Worm (Caenorhabditis elegans): ENCODE data around the gene K11H3.3.

DNA sequence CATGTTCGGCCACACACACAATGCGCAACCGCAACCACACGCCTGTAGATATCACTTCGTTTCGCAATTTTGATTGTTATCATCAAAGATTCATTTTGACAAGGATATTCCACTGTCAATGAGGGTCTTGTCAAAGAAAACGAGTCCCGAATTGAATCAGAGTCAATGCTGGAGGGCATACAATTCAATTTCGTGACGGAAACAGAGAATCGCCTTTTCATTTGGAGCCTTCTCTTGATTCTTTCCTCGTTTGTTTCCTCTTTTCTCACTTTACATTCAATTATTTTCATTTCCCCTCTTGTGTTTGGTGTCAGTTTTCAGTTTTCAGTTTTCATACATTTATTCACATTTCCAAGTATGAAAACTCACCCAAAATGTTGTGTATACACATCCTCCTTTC, 15.7 kb downstream of the K11H3.3 start:
- TF ChIP-seq lsy-2 (tag; optimal IDR thresholded peaks at IDR 0.05) (no peak), nhr-11 (tag; optimal IDR thresholded peaks at IDR 0.05) (no peak), snpc-4 (tag; optimal IDR thresholded peaks at IDR 0.05) (no peak), F13H6.1 (tag; optimal IDR thresholded peaks at IDR 0.05) (no peak), ama-1 (optimal IDR thresholded peaks at IDR 0.05) (no peak), aly-2 (tag; optimal IDR thresholded peaks at IDR 0.05) (no peak)
